Fruit fly (Drosophila melanogaster): ENCODE results near the gene lace.

dm6 chr2L:15484429-15484828 lies 14.5 kb upstream of the lace start, which contains the start of gene Tim17b2:
- TF ChIP-seq CG8478 (optimal IDR thresholded peaks at IDR 0.05) (no peak), CTCF (optimal IDR thresholded peaks at IDR 0.05) (no peak)
